Fruit fly (Drosophila melanogaster) whole organism, embryonic: ENCODE measurements around the gene CG7332.

Experiments used
- CG16863 ChIP-seq: fragments of 200-800 bp; sonication (Bioruptor generic); optimal IDR thresholded peaks from 3 replicates; lab custom pipeline; 2016; ENCODE audit warnings: missing biosample characterization, missing genetic modification characterization
- CG33213 ChIP-seq: fragments of 200-800 bp; sonication (Bioruptor generic); optimal IDR thresholded peaks from 3 replicates; lab custom pipeline; 2016; ENCODE audit warnings: missing biosample characterization, missing genetic modification characterization
- Mes4 ChIP-seq: fragments of 200-800 bp; sonication (Bioruptor generic); optimal IDR thresholded peaks from 2 replicates; lab custom pipeline; 2016; ENCODE audit warnings: missing biosample characterization, missing genetic modification characterization
- ab ChIP-seq: fragments of 200-800 bp; sonication (Bioruptor generic); optimal IDR thresholded peaks from 2 replicates; lab custom pipeline; 2016; ENCODE audit warnings: missing biosample characterization, missing genetic modification characterization
- gfzf ChIP-seq: fragments of 200-800 bp; sonication (Bioruptor generic); optimal IDR thresholded peaks from 2 replicates; lab custom pipeline; 2016; ENCODE audit warnings: missing biosample characterization, mild to moderate bottlenecking, missing genetic modification characterization, moderate library complexity
- psq ChIP-seq: fragments of 200-800 bp; sonication (Bioruptor generic); optimal IDR thresholded peaks from 2 replicates; lab custom pipeline; 2017; ENCODE audit warnings: missing biosample characterization, missing genetic modification characterization
- sr ChIP-seq: fragments of 200-800 bp; sonication (Bioruptor generic); IDR thresholded peaks from 3 replicates; pipeline ENCODE4 v1.3.6; 2022; ENCODE audit warnings: missing biosample characterization, missing genetic modification characterization

DNA sequence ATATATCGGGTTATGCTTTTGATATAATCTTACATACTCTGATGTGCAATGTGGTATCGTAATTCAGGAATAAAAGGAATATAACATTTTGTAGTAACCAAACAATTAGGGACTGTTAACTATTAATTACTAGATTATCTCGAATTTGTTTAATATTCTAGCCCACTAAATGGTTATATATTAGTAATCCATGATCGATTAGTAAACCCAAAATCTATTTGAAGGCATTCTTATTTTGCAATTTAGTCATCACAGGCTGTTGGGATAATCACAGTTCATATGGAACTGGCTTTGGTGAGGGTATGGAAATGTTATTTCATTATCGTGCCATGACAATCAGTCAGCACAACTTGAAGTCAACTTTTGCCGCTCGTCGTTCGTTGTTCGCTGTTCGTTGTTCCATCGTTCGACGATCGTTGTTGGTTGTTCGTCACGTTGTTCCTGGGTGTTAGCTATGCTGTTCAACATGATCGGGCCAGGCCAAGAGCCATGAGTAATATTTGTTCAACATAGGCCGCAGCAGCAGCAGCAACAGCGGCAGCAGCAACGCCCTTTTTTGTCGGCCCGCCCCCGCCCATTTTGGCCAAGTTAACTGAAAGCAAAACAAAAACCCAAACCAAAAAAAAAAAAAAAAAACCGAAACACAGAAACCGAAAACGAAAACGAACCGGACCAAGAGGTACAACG, 41.5 kb downstream of the CG7332 start:
- TF ChIP-seq gfzf (GFP tag; lab: Kevin White, UChicago), result no peak
- no peak for TF ChIP-seq CG33213
- TF ChIP-seq CG16863 (GFP tag; lab: Kevin White, UChicago), result no peak
- no peak for TF ChIP-seq Mes4 (GFP tag; lab: Kevin White, UChicago)
- no peak for TF ChIP-seq ab
- no peak for TF ChIP-seq sr (GFP tag; lab: Robert Waterston, UW)
- no peak for TF ChIP-seq psq (GFP tag; lab: Kevin White, UChicago)
